Worm (Caenorhabditis elegans) whole organism, mixed stage, embryonic: ENCODE results near the gene algn-2.

ENCODE experiments used
- drap-1 ChIP-seq: fragments of 200-800 bp; sonication (Bioruptor generic); optimal IDR thresholded peaks from 3 replicates; lab custom pipeline; 2018; ENCODE audit warnings: mild to moderate bottlenecking, missing genetic modification characterization, missing compliant biosample characterization
- elt-3 ChIP-seq: fragments of 150-350 bp; optimal IDR thresholded peaks from 2 replicates; lab custom pipeline; 2014; ENCODE audit warnings: missing biosample characterization, missing genetic modification characterization
- mab-5 ChIP-seq: fragments of 150-350 bp; optimal IDR thresholded peaks from 2 replicates; lab custom pipeline; 2014; ENCODE audit warnings: missing biosample characterization, missing genetic modification characterization
- nhr-237 ChIP-seq: fragments of 150-350 bp; optimal IDR thresholded peaks from 2 replicates; lab custom pipeline; 2014; ENCODE audit warnings: missing biosample characterization, missing genetic modification characterization
- nhr-76 ChIP-seq: sonication (generic microtip); optimal IDR thresholded peaks from 2 replicates; lab custom pipeline; 2017; ENCODE audit warnings: missing biosample characterization, missing genetic modification characterization
- pha-4 ChIP-seq: fragments of 150-350 bp; optimal IDR thresholded peaks from 2 replicates; lab custom pipeline; 2018; ENCODE audit warnings: missing biosample characterization, missing genetic modification reagents, missing genetic modification characterization
- unc-120 ChIP-seq: sonication (generic microtip); optimal IDR thresholded peaks from 2 replicates; lab custom pipeline; 2017; ENCODE audit warnings: missing genetic modification characterization, missing compliant biosample characterization; ENCODE audit not compliant: poor library complexity, severe bottlenecking
- zip-8 ChIP-seq: fragments of 150-350 bp; optimal IDR thresholded peaks from 2 replicates; lab custom pipeline; 2014; ENCODE audit warnings: missing biosample characterization, missing genetic modification characterization

DNA sequence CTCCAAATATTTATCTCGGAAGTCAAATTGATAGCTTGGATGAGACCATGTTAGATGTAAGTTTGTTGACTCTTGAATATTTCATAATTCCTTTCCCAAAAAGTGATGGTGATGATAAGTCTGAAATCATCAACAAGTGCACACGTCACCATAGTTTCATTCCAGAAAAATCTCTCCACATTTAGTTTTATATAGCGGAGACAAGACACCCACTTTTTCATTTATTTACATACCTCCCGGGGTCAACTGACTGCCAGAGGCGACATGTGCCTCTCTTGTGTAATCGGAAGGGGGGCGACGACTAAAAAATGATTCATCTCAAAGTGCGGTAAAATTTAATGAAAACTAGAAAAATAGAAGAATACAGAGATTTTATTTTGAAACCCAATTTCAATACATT lies 36.8 kb upstream of the algn-2 start:
- TF ChIP-seq zip-8 (tag; lab: Kevin White, UChicago) (no peak), elt-3 (tag; lab: Kevin White, UChicago) (no peak), pha-4 (tag; lab: Kevin White, UChicago) (no peak), drap-1 (GFP tag; lab: Kevin White, UChicago) (no peak), mab-5 (tag; lab: Kevin White, UChicago) (no peak), nhr-237 (tag; lab: Kevin White, UChicago) (no peak), nhr-76 (tag; lab: Kevin White, UChicago) (no peak), unc-120 (tag; lab: Kevin White, UChicago) (no peak)
